Worm (Caenorhabditis elegans): Measurements from ENCODE around the gene K01A11.3.

The K01A11.3 gene

ce11 chrIII:3431385-3431784, 21.0 kb downstream of the K01A11.3 start, which contains the start of gene K01A11.1:
Gene K01A11.1 (minus strand): TSS chrIII:3431485.
- TF ChIP-seq Y55F3AM.14 (GFP tag; optimal IDR thresholded peaks at IDR 0.05) (no peak), fos-1 (tag; optimal IDR thresholded peaks at IDR 0.05) (no peak), nhr-21 (tag; optimal IDR thresholded peaks at IDR 0.05) (no peak)

- TF ChIP-seq ceh-16 (tag; optimal IDR thresholded peaks at IDR 0.05) (no peak), lin-13 (GFP tag; optimal IDR thresholded peaks at IDR 0.05) (no peak), lsy-2 (tag; optimal IDR thresholded peaks at IDR 0.05) (no peak)
Measured at ce11 chrIII:3430667-3431066, 21.7 kb downstream of the K01A11.3 start.

ce11 chrIII:3429761-3430160, 22.7 kb downstream of the K01A11.3 start:
- TF ChIP-seq nhr-25 (tag; optimal IDR thresholded peaks at IDR 0.05) (no peak), egl-27 (tag; optimal IDR thresholded peaks at IDR 0.05) (no peak), blmp-1 (tag; optimal IDR thresholded peaks at IDR 0.05; ENCODE audit: insufficient read depth) (no peak), ztf-1 (GFP tag; conservative IDR thresholded peaks at IDR 0.05) (no peak), alr-1 (tag; optimal IDR thresholded peaks at IDR 0.05) (no peak), elt-1 (tag; optimal IDR thresholded peaks at IDR 0.05) (no peak), lsy-2 (tag; optimal IDR thresholded peaks at IDR 0.05) (no peak), nhr-129 (tag; optimal IDR thresholded peaks at IDR 0.05) (no peak), nhr-23 (tag; optimal IDR thresholded peaks at IDR 0.05) (no peak), dmd-4 (tag; optimal IDR thresholded peaks at IDR 0.05) (no peak), C34F6.9 (tag; optimal IDR thresholded peaks at IDR 0.05) (no peak), crh-2 (tag; optimal IDR thresholded peaks at IDR 0.05) (no peak), mab-5 (tag; optimal IDR thresholded peaks at IDR 0.05) (no peak), nhr-12 (tag; optimal IDR thresholded peaks at IDR 0.05) (no peak), aly-2 (tag; optimal IDR thresholded peaks at IDR 0.05) (no peak), elt-3 (tag; optimal IDR thresholded peaks at IDR 0.05) (no peak), zag-1 (tag; optimal IDR thresholded peaks at IDR 0.05) (no peak), snpc-4 (tag; optimal IDR thresholded peaks at IDR 0.05) (no peak), nhr-237 (tag; optimal IDR thresholded peaks at IDR 0.05) (no peak)

DNA sequence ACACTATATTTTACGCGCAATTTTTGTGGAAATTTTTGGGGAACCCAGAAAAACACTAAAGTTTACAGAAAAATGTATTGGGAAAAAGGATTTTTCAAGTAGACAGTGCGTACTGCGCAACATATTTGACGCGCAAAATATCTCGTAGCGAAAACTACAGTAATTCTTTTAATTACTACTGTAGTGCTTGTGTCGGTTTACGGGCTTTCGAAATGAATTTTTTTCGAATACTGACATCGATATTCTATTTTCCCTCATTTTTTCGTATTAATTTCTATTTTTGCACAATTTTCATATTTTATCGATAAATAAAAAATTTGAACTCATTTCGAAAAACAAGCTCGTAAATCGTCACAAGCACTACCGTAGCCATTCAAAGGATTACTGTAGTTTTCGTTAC, 23.8 kb downstream of the K01A11.3 start:
- no peak for TF ChIP-seq zag-1 (tag; optimal IDR thresholded peaks at IDR 0.05)
- TF ChIP-seq R02D3.7 (tag; optimal IDR thresholded peaks at IDR 0.05) = no peak

- no peak for TF ChIP-seq snpc-4 (tag; optimal IDR thresholded peaks at IDR 0.05)
- no peak for TF ChIP-seq dmd-4 (tag; optimal IDR thresholded peaks at IDR 0.05)
- no peak for TF ChIP-seq zag-1 (tag; optimal IDR thresholded peaks at IDR 0.05)
- no peak for TF ChIP-seq nhr-237 (tag; optimal IDR thresholded peaks at IDR 0.05)
- no peak for TF ChIP-seq unc-62 (GFP tag; optimal IDR thresholded peaks at IDR 0.05)
- no peak for TF ChIP-seq ztf-11 (tag; optimal IDR thresholded peaks at IDR 0.05)
- TF ChIP-seq F13H6.1 (tag; optimal IDR thresholded peaks at IDR 0.05) = no peak
- no peak for TF ChIP-seq C34F6.9 (tag; optimal IDR thresholded peaks at IDR 0.05)
- no peak for TF ChIP-seq unc-55 (GFP tag; optimal IDR thresholded peaks at IDR 0.05)
- TF ChIP-seq unc-39 (tag; optimal IDR thresholded peaks at IDR 0.05) = no peak
Measured at ce11 chrIII:3426741-3427140, 25.7 kb downstream of the K01A11.3 start.

DNA sequence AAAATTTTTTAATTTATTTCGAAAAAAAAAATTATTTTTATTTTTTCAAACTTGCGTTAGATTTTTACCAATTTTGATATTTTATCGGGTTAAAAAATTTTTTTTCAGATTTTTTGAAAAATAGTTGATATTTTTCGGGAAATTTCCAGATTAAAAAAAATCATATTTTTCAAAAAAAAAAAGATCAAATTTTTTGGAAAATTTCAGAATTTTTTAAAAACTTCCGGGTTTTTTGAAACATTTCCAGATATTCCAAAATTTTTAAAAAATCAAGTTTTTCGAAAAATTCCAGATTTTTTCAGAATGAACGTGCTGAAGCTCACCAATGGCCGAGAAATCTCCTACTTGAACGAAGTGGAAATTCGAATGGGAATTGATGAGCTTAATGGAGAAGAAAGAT, 27.0 kb downstream of the K01A11.3 start, which contains the start of gene metl-18:
metl-18 (plus strand) TSS at position 301 of the 400 bp plus-strand sequence.
- TF ChIP-seq zag-1 (tag; optimal IDR thresholded peaks at IDR 0.05) = no peak
- no peak for TF ChIP-seq sma-3 (GFP tag; optimal IDR thresholded peaks at IDR 0.05)

ce11 chrIII:3423924-3424323, 28.5 kb downstream of the K01A11.3 start:
- TF ChIP-seq nhr-12 (tag; optimal IDR thresholded peaks at IDR 0.05) = no peak
- TF ChIP-seq ztf-1 (GFP tag; conservative IDR thresholded peaks at IDR 0.05) = no peak
- TF ChIP-seq lin-39 (tag; optimal IDR thresholded peaks at IDR 0.05) = no peak
- no peak for TF ChIP-seq mbf-1 (tag; optimal IDR thresholded peaks at IDR 0.05)
- no peak for TF ChIP-seq peb-1 (tag; optimal IDR thresholded peaks at IDR 0.05)
- TF ChIP-seq mab-5 (tag; optimal IDR thresholded peaks at IDR 0.05) = no peak

Data from whole organism, L2 larva.